Fruit fly (Drosophila melanogaster) whole organism, adult: Measurements from ENCODE around the gene CG34408.

Experiments
- CG7101 ChIP-seq: fragments of 200-800 bp; sonication (Bioruptor generic); optimal IDR thresholded peaks from 2 replicates; lab custom pipeline; 2018; ENCODE audit warnings: missing biosample characterization, mild to moderate bottlenecking, missing genetic modification characterization, moderate library complexity
- Crg-1 ChIP-seq: fragments of 200-800 bp; sonication (Bioruptor generic); optimal IDR thresholded peaks from 2 replicates; lab custom pipeline; 2016; ENCODE audit warnings: missing biosample characterization, missing genetic modification characterization
- Hr96 ChIP-seq: fragments of 200-800 bp; sonication (Bioruptor generic); optimal IDR thresholded peaks from 2 replicates; lab custom pipeline; 2016; ENCODE audit warnings: missing biosample characterization, missing genetic modification characterization
- cic ChIP-seq: fragments of 200-800 bp; sonication (Bioruptor generic); optimal IDR thresholded peaks from 2 replicates; lab custom pipeline; 2017; ENCODE audit warnings: missing biosample characterization, mild to moderate bottlenecking, missing genetic modification characterization, moderate library complexity
- kay ChIP-seq: fragments of 200-800 bp; sonication (Bioruptor generic); peaks from one replicate; lab custom pipeline; 2016; ENCODE audit warnings: missing biosample characterization, missing genetic modification characterization, borderline replicate concordance
- ovo ChIP-seq: fragments of 200-800 bp; sonication (Bioruptor generic); optimal IDR thresholded peaks from 2 replicates; lab custom pipeline; 2016; ENCODE audit warnings: missing biosample characterization, missing genetic modification characterization
- pad ChIP-seq: fragments of 200-800 bp; sonication (Bioruptor generic); optimal IDR thresholded peaks from 3 replicates; lab custom pipeline; 2017; ENCODE audit warnings: missing biosample characterization, missing genetic modification characterization, mild to moderate bottlenecking, moderate library complexity, missing genetic modification reagents
- toe ChIP-seq: fragments of 200-800 bp; sonication (Bioruptor generic); optimal IDR thresholded peaks from 2 replicates; lab custom pipeline; 2016; ENCODE audit warnings: missing biosample characterization, missing genetic modification characterization

DNA sequence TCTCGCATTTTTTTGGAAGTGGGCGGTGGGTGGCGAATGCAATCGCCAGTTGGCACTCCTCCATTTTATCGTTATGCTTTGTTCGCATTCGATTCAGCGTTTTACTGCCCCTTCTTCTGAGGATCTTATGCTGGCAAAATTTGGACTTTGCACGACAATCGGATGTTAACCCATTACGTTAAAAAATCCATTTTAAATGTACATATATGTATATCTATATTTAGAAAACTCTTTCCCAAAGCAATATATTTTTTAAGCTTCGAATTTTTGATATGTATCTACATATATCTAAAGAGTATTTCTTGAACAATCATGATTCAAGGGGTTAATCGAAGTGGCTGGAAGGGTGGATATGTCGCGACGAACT lies 46.1 kb downstream of the CG34408 start:
- TF ChIP-seq Hr96 (GFP tag; lab: Kevin White, UChicago) (no peak), cic (no peak), CG7101 (tag; lab: Kevin White, UChicago) (no peak), Crg-1 (GFP tag; lab: Kevin White, UChicago) (no peak), kay (GFP tag; lab: Kevin White, UChicago) (peak; percentile 28), toe (GFP tag; lab: Kevin White, UChicago) (no peak), pad (no peak), ovo (GFP tag; lab: Kevin White, UChicago) (no peak)
